Worm (Caenorhabditis elegans) whole organism, young adult: ENCODE results near the gene his-5.

Source experiments
- F57A8.1 ChIP-seq: fragments of 200-800 bp; sonication (Bioruptor generic); optimal IDR thresholded peaks from 2 replicates; lab custom pipeline; 2018; ENCODE audit warnings: mild to moderate bottlenecking, missing genetic modification characterization, moderate library complexity, missing compliant biosample characterization
- akir-1 ChIP-seq: fragments of 200-800 bp; sonication (Bioruptor generic); optimal IDR thresholded peaks from 2 replicates; lab custom pipeline; 2018; ENCODE audit warnings: mild to moderate bottlenecking, missing genetic modification characterization, moderate library complexity, missing compliant biosample characterization
- attf-5 ChIP-seq: fragments of 200-800 bp; sonication (Bioruptor generic); optimal IDR thresholded peaks from 2 replicates; lab custom pipeline; 2018; ENCODE audit warnings: mild to moderate bottlenecking, missing genetic modification characterization, missing compliant biosample characterization
- bed-1 ChIP-seq: fragments of 200-800 bp; sonication (Bioruptor generic); IDR thresholded peaks from 2 replicates; pipeline ENCODE4 v1.3.6; 2022; ENCODE audit warnings: missing genetic modification reagents, missing genetic modification characterization, missing compliant biosample characterization
- cebp-2 ChIP-seq: fragments of 200-800 bp; sonication (Bioruptor generic); IDR thresholded peaks from 2 replicates; pipeline ENCODE4 v1.3.6; 2022; ENCODE audit warnings: missing genetic modification characterization, missing compliant biosample characterization
- ceh-79 ChIP-seq: sonication (generic microtip); optimal IDR thresholded peaks from 2 replicates; lab custom pipeline; 2017; ENCODE audit warnings: mild to moderate bottlenecking, missing genetic modification characterization, missing compliant biosample characterization
- dox-1 ChIP-seq: fragments of 200-800 bp; sonication (Bioruptor generic); IDR thresholded peaks from 2 replicates; pipeline ENCODE4 v1.3.6; 2022; ENCODE audit warnings: missing genetic modification reagents, missing genetic modification characterization, missing compliant biosample characterization
- egl-18 ChIP-seq: fragments of 200-800 bp; sonication (Bioruptor generic); IDR thresholded peaks from 2 replicates; pipeline ENCODE4 v1.3.6; 2022; ENCODE audit warnings: missing genetic modification reagents, missing genetic modification characterization, missing compliant biosample characterization
- egrh-3 ChIP-seq: fragments of 200-800 bp; sonication (Bioruptor generic); IDR thresholded peaks from 2 replicates; pipeline ENCODE4 v1.3.6; 2022; ENCODE audit warnings: missing genetic modification reagents, missing genetic modification characterization, missing compliant biosample characterization
- ets-4 ChIP-seq: fragments of 200-800 bp; sonication (Bioruptor generic); optimal IDR thresholded peaks from 2 replicates; lab custom pipeline; 2018; ENCODE audit warnings: mild to moderate bottlenecking, missing genetic modification characterization, missing compliant biosample characterization
- hmg-20 ChIP-seq: fragments of 200-800 bp; sonication (Bioruptor generic); IDR thresholded peaks from 2 replicates; pipeline ENCODE4 v1.3.6; 2022; ENCODE audit warnings: missing genetic modification reagents, missing genetic modification characterization, missing compliant biosample characterization
- hrde-1 ChIP-seq: sonication (generic microtip); optimal IDR thresholded peaks from 2 replicates; lab custom pipeline; 2016; ENCODE audit warnings: missing genetic modification characterization, mild to moderate bottlenecking, missing compliant biosample characterization, moderate library complexity, missing genotype, missing genetic modification reagents, borderline replicate concordance
- lin-54 ChIP-seq: fragments of 200-800 bp; sonication (Bioruptor generic); optimal IDR thresholded peaks from 2 replicates; lab custom pipeline; 2018; ENCODE audit warnings: mild to moderate bottlenecking, missing genetic modification characterization, missing compliant biosample characterization
- lir-1 ChIP-seq: fragments of 200-800 bp; sonication (Bioruptor generic); conservative IDR thresholded peaks from 2 replicates; pipeline ENCODE4 v1.3.6; 2022; ENCODE audit warnings: missing genetic modification reagents, missing genetic modification characterization, missing compliant biosample characterization
- madf-10 ChIP-seq: sonication (generic microtip); optimal IDR thresholded peaks from 2 replicates; lab custom pipeline; 2016; ENCODE audit warnings: mild to moderate bottlenecking, missing genetic modification characterization, missing compliant biosample characterization
- madf-3 ChIP-seq: fragments of 200-800 bp; sonication (Bioruptor generic); IDR thresholded peaks from 2 replicates; pipeline ENCODE4 v1.3.6; 2022; ENCODE audit warnings: missing genetic modification reagents, missing genetic modification characterization, missing compliant biosample characterization
- mcd-1 ChIP-seq: fragments of 200-800 bp; sonication (Bioruptor generic); IDR thresholded peaks from 2 replicates; pipeline ENCODE4 v1.3.6; 2022; ENCODE audit warnings: missing genetic modification reagents, missing genetic modification characterization, missing compliant biosample characterization
- mes-4 ChIP-seq: sonication (generic microtip); optimal IDR thresholded peaks from 2 replicates; lab custom pipeline; 2016; ENCODE audit warnings: missing genotype, missing genetic modification characterization, missing compliant biosample characterization
- nhr-120 ChIP-seq: fragments of 200-800 bp; sonication (Bioruptor generic); IDR thresholded peaks from 2 replicates; pipeline ENCODE4 v1.3.6; 2022; ENCODE audit warnings: missing genetic modification characterization, missing compliant biosample characterization
- nhr-80 ChIP-seq: sonication (generic microtip); optimal IDR thresholded peaks from 2 replicates; lab custom pipeline; 2016; ENCODE audit warnings: missing genetic modification characterization, missing compliant biosample characterization
- pha-4 ChIP-seq: fragments of 150-350 bp; sonication (generic microtip); optimal IDR thresholded peaks from 2 replicates; lab custom pipeline; 2014; ENCODE audit warnings: missing biosample characterization, missing genetic modification reagents, missing genetic modification characterization
- snpc-1.3 ChIP-seq: sonication (generic microtip); optimal IDR thresholded peaks from 2 replicates; lab custom pipeline; 2017; ENCODE audit warnings: missing genetic modification characterization, mild to moderate bottlenecking, missing compliant biosample characterization, antibody characterized with exemption, moderate library complexity, missing genotype, missing genetic modification reagents; ENCODE audit not compliant: insufficient read depth
- xnd-1 ChIP-seq: sonication (generic microtip); optimal IDR thresholded peaks from 2 replicates; lab custom pipeline; 2016; ENCODE audit warnings: missing genotype, missing genetic modification reagents, missing genetic modification characterization, missing compliant biosample characterization
- zfh-2 ChIP-seq: fragments of 200-800 bp; sonication (Bioruptor generic); conservative IDR thresholded peaks from 2 replicates; pipeline ENCODE4 v1.3.6; 2022; ENCODE audit warnings: missing genetic modification reagents, missing genetic modification characterization, missing compliant biosample characterization
- ztf-26 ChIP-seq: sonication (generic microtip); optimal IDR thresholded peaks from 2 replicates; lab custom pipeline; 2017; ENCODE audit warnings: missing genetic modification characterization, missing compliant biosample characterization
- ztf-28 ChIP-seq: fragments of 200-800 bp; sonication (Bioruptor generic); IDR thresholded peaks from 2 replicates; pipeline ENCODE4 v1.3.6; 2022; ENCODE audit warnings: missing genetic modification reagents, missing genetic modification characterization, missing compliant biosample characterization
- ztf-3 ChIP-seq: fragments of 200-800 bp; sonication (Bioruptor generic); optimal IDR thresholded peaks from 2 replicates; lab custom pipeline; 2018; ENCODE audit warnings: mild to moderate bottlenecking, missing genetic modification characterization, missing compliant biosample characterization

Gene his-5

ce11 chrV:8536213-8536612, 1.2 kb downstream of the his-5 start, which contains the start of gene his-39 (continued):
- TF ChIP-seq madf-10 (no peak), hrde-1 (no peak), mcd-1 (GFP tag; lab: Robert Waterston, UW) (no peak), madf-3 (GFP tag; lab: Robert Waterston, UW) (no peak)

- no peak for TF ChIP-seq madf-10
- TF ChIP-seq ztf-28 (GFP tag; lab: Robert Waterston, UW) = no peak
- TF ChIP-seq lir-1 (GFP tag; lab: Robert Waterston, UW) = no peak
Measured at ce11 chrV:8537031-8537430, 2.0 kb downstream of the his-5 start, which contains the start of gene otpl-4. otpl-4 (plus strand) TSS chrV:8537331.

- TF ChIP-seq F57A8.1 (GFP tag; lab: Kevin White, UChicago) = peak; percentile 11
- no peak for TF ChIP-seq nhr-80 (tag; lab: Kevin White, UChicago)
- TF ChIP-seq zfh-2 (GFP tag; lab: Robert Waterston, UW) = peak; percentile 84
- TF ChIP-seq egrh-3 (GFP tag; lab: Robert Waterston, UW) = peak; percentile 69; the same call in 1 of the 2 replicates
Measured at ce11 chrV:8545531-8546224, 10.7 kb downstream of the his-5 start, which contains the start of the genes slc-17.8 and asns-1. slc-17.8 (minus strand) TSS chrV:8545581. asns-1 (plus strand) TSS chrV:8546174.

ce11 chrV:8548989-8549388, 14.0 kb downstream of the his-5 start, which contains the start of gene stdh-4:
stdh-4 (plus strand) TSS chrV:8549289.
- no peak for TF ChIP-seq mes-4 (tag; lab: Kevin White, UChicago)
- no peak for TF ChIP-seq ets-4 (GFP tag; lab: Kevin White, UChicago)
- TF ChIP-seq akir-1 (GFP tag; lab: Kevin White, UChicago) = no peak
- no peak for TF ChIP-seq ztf-3 (GFP tag; lab: Kevin White, UChicago)
- no peak for TF ChIP-seq bed-1 (GFP tag; lab: Robert Waterston, UW)

- TF ChIP-seq attf-5 (GFP tag; lab: Kevin White, UChicago) (no peak), madf-3 (GFP tag; lab: Robert Waterston, UW) (0 out of 2 replicates have a peak, but pooled peaks have one; percentile 44)
Measured at ce11 chrV:8552460-8552859, 17.4 kb downstream of the his-5 start, which contains the start of gene acr-15. acr-15 (plus strand) TSS chrV:8552695.

DNA sequence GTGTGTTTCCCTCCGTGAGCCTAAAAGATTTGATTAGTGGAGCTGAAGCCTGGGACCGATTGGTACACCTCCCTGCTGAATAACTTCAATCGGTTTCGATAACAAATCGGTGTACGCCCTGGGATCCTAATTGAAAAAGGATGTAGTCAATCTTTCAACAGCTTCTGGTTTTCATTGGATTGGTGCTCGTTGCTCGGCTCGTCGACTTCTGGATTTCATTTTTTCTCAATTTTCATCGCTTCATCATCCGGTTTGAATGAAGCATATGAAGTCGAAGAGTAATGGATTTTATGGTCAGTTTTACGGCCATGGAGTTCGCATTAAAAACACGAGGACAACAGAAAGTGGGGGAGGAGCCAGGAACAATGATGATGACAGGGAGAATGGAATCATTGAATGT, 20.9 kb downstream of the his-5 start:
- TF ChIP-seq xnd-1 (tag; lab: Kevin White, UChicago) (no peak), ztf-3 (GFP tag; lab: Kevin White, UChicago) (no peak), pha-4 (no peak), hmg-20 (GFP tag; lab: Robert Waterston, UW) (no peak), dox-1 (GFP tag; lab: Robert Waterston, UW) (no peak), bed-1 (GFP tag; lab: Robert Waterston, UW) (no peak), snpc-1.3 (no peak), egl-18 (no peak), ceh-79 (tag; lab: Kevin White, UChicago) (no peak), ztf-26 (tag; lab: Kevin White, UChicago) (no peak), nhr-80 (tag; lab: Kevin White, UChicago) (no peak), nhr-120 (GFP tag; lab: Robert Waterston, UW) (no peak), cebp-2 (GFP tag; lab: Robert Waterston, UW) (no peak), lin-54 (GFP tag; lab: Kevin White, UChicago) (no peak)
